Worm (Caenorhabditis elegans) whole organism, mixed stage, embryonic: ENCODE results near the gene igcm-2.

Experiments
- M03D4.4 ChIP-seq: sonication (generic microtip); optimal IDR thresholded peaks from 2 replicates; lab custom pipeline; 2017; ENCODE audit warnings: mild to moderate bottlenecking, missing genetic modification characterization, missing compliant biosample characterization
- bed-3 ChIP-seq: fragments of 200-800 bp; sonication (Bioruptor generic); optimal IDR thresholded peaks from 3 replicates; lab custom pipeline; 2018; ENCODE audit warnings: mild to moderate bottlenecking, missing genetic modification characterization, moderate library complexity, missing compliant biosample characterization
- blmp-1 ChIP-seq: fragments of 150-350 bp; optimal IDR thresholded peaks from 2 replicates; lab custom pipeline; 2014; ENCODE audit warnings: missing biosample characterization, missing genetic modification characterization
- ceh-39 ChIP-seq: fragments of 150-350 bp; optimal IDR thresholded peaks from 2 replicates; lab custom pipeline; 2014; ENCODE audit warnings: missing biosample characterization, missing genetic modification characterization
- ceh-83 ChIP-seq: fragments of 200-800 bp; sonication (Bioruptor generic); optimal IDR thresholded peaks from 2 replicates; lab custom pipeline; 2018; ENCODE audit warnings: mild to moderate bottlenecking, missing genetic modification characterization, missing compliant biosample characterization
- ces-1 ChIP-seq: fragments of 150-350 bp; optimal IDR thresholded peaks from 2 replicates; lab custom pipeline; 2014; ENCODE audit warnings: missing biosample characterization, missing genetic modification reagents, missing genetic modification characterization
- cnd-1 ChIP-seq: fragments of 200-800 bp; sonication (Bioruptor generic); optimal IDR thresholded peaks from 2 replicates; lab custom pipeline; 2018; ENCODE audit warnings: mild to moderate bottlenecking, missing genetic modification characterization, missing compliant biosample characterization
- drap-1 ChIP-seq: fragments of 200-800 bp; sonication (Bioruptor generic); optimal IDR thresholded peaks from 3 replicates; lab custom pipeline; 2018; ENCODE audit warnings: mild to moderate bottlenecking, missing genetic modification characterization, missing compliant biosample characterization
- elt-1 ChIP-seq: sonication (generic microtip); optimal IDR thresholded peaks from 2 replicates; lab custom pipeline; 2017; ENCODE audit warnings: missing genetic modification characterization, mild to moderate bottlenecking, missing compliant biosample characterization, antibody characterized with exemption, moderate library complexity, borderline replicate concordance; ENCODE audit not compliant: insufficient read depth
- elt-3 ChIP-seq: fragments of 150-350 bp; optimal IDR thresholded peaks from 2 replicates; lab custom pipeline; 2014; ENCODE audit warnings: missing biosample characterization, missing genetic modification characterization
- ham-2 ChIP-seq: fragments of 200-800 bp; sonication (Bioruptor generic); optimal IDR thresholded peaks from 2 replicates; lab custom pipeline; 2018; ENCODE audit warnings: mild to moderate bottlenecking, missing genetic modification characterization, missing compliant biosample characterization
- hlh-1 ChIP-seq: fragments of 150-350 bp; optimal IDR thresholded peaks from 2 replicates; lab custom pipeline; 2014; ENCODE audit warnings: missing biosample characterization, missing genetic modification reagents, missing genetic modification characterization
- lin-13 ChIP-seq: fragments of 150-350 bp; optimal IDR thresholded peaks from 2 replicates; lab custom pipeline; 2014; ENCODE audit warnings: missing biosample characterization, missing genetic modification characterization
- lin-32 ChIP-seq: fragments of 200-800 bp; sonication (Bioruptor generic); optimal IDR thresholded peaks from 2 replicates; lab custom pipeline; 2018; ENCODE audit warnings: mild to moderate bottlenecking, missing genetic modification characterization, missing compliant biosample characterization
- lsy-2 ChIP-seq: fragments of 150-350 bp; optimal IDR thresholded peaks from 2 replicates; lab custom pipeline; 2014; ENCODE audit warnings: missing biosample characterization, missing genetic modification characterization
- mab-5 ChIP-seq: fragments of 150-350 bp; optimal IDR thresholded peaks from 2 replicates; lab custom pipeline; 2014; ENCODE audit warnings: missing biosample characterization, missing genetic modification characterization
- mep-1 ChIP-seq: fragments of 150-350 bp; optimal IDR thresholded peaks from 2 replicates; lab custom pipeline; 2017; ENCODE audit warnings: missing biosample characterization, missing genetic modification reagents, missing genetic modification characterization, inconsistent platforms
- mls-2 ChIP-seq: sonication (generic microtip); optimal IDR thresholded peaks from 2 replicates; lab custom pipeline; 2016; ENCODE audit warnings: mild to moderate bottlenecking, missing genetic modification characterization, moderate library complexity, missing compliant biosample characterization
- nhr-12 ChIP-seq: fragments of 150-350 bp; optimal IDR thresholded peaks from 2 replicates; lab custom pipeline; 2014; ENCODE audit warnings: missing biosample characterization, missing genetic modification characterization
- nhr-2 ChIP-seq: fragments of 150-350 bp; optimal IDR thresholded peaks from 2 replicates; lab custom pipeline; 2014; ENCODE audit warnings: missing biosample characterization, missing genetic modification characterization
- nhr-237 ChIP-seq: fragments of 150-350 bp; optimal IDR thresholded peaks from 2 replicates; lab custom pipeline; 2014; ENCODE audit warnings: missing biosample characterization, missing genetic modification characterization
- nhr-28 ChIP-seq: fragments of 150-350 bp; optimal IDR thresholded peaks from 2 replicates; lab custom pipeline; 2014; ENCODE audit warnings: missing biosample characterization, missing genetic modification characterization
- nhr-76 ChIP-seq: sonication (generic microtip); optimal IDR thresholded peaks from 2 replicates; lab custom pipeline; 2017; ENCODE audit warnings: missing biosample characterization, missing genetic modification characterization
- sem-2 ChIP-seq: fragments of 200-800 bp; sonication (Bioruptor generic); optimal IDR thresholded peaks from 2 replicates; lab custom pipeline; 2018; ENCODE audit warnings: mild to moderate bottlenecking, missing genetic modification characterization, missing compliant biosample characterization
- snpc-4 ChIP-seq: fragments of 150-350 bp; optimal IDR thresholded peaks from 2 replicates; lab custom pipeline; 2014; ENCODE audit warnings: missing biosample characterization, missing genetic modification characterization
- sptf-1 ChIP-seq: sonication (generic microtip); optimal IDR thresholded peaks from 2 replicates; lab custom pipeline; 2017; ENCODE audit warnings: mild to moderate bottlenecking, missing genetic modification characterization, moderate library complexity, missing compliant biosample characterization
- tbx-8 ChIP-seq: fragments of 200-800 bp; sonication (Bioruptor generic); optimal IDR thresholded peaks from 2 replicates; lab custom pipeline; 2018; ENCODE audit warnings: mild to moderate bottlenecking, missing genetic modification characterization, moderate library complexity, missing compliant biosample characterization
- unc-120 ChIP-seq: sonication (generic microtip); optimal IDR thresholded peaks from 2 replicates; lab custom pipeline; 2017; ENCODE audit warnings: missing genetic modification characterization, missing compliant biosample characterization; ENCODE audit not compliant: poor library complexity, severe bottlenecking
- unc-39 ChIP-seq: fragments of 150-350 bp; optimal IDR thresholded peaks from 2 replicates; lab custom pipeline; 2014; ENCODE audit warnings: missing biosample characterization, missing genetic modification characterization
- unc-62 ChIP-seq: fragments of 150-350 bp; optimal IDR thresholded peaks from 2 replicates; lab custom pipeline; 2014; ENCODE audit warnings: missing biosample characterization, missing genetic modification reagents, missing genetic modification characterization
- zip-8 ChIP-seq: fragments of 150-350 bp; optimal IDR thresholded peaks from 2 replicates; lab custom pipeline; 2014; ENCODE audit warnings: missing biosample characterization, missing genetic modification characterization
- ztf-11 ChIP-seq: fragments of 150-350 bp; optimal IDR thresholded peaks from 2 replicates; lab custom pipeline; 2014; ENCODE audit warnings: missing biosample characterization, missing genetic modification characterization

The igcm-2 gene

ce11 chrX:6433688-6434087, 42.3 kb upstream of the igcm-2 start, which contains the start of gene K10C2.2:
TSS of gene K10C2.2 (minus strand) at chrX:6433788.
- TF ChIP-seq ham-2, result no peak
- TF ChIP-seq blmp-1 (tag; lab: Kevin White, UChicago), result no peak
- TF ChIP-seq lin-13, result no peak
- TF ChIP-seq sptf-1 (tag; lab: Kevin White, UChicago), result no peak
- no peak for TF ChIP-seq ces-1 (GFP tag; lab: Kevin White, UChicago)

ce11 chrX:6430510-6430909, 39.1 kb upstream of the igcm-2 start, which contains the start of gene ctsa-2:
TSS of gene ctsa-2 (minus strand) at chrX:6430610.
- TF ChIP-seq blmp-1 (tag; lab: Kevin White, UChicago), result no peak
- TF ChIP-seq sptf-1 (tag; lab: Kevin White, UChicago), result no peak
- TF ChIP-seq lin-13, result no peak
- TF ChIP-seq nhr-2 (tag; lab: Kevin White, UChicago), result no peak
- TF ChIP-seq unc-39, result no peak
- no peak for TF ChIP-seq ham-2
- TF ChIP-seq snpc-4 (tag; lab: Kevin White, UChicago), result no peak
- TF ChIP-seq tbx-8, result no peak
- TF ChIP-seq drap-1 (GFP tag; lab: Kevin White, UChicago), result no peak
- no peak for TF ChIP-seq nhr-237
- TF ChIP-seq elt-3 (tag; lab: Kevin White, UChicago), result no peak
- TF ChIP-seq sem-2 (GFP tag; lab: Kevin White, UChicago), result no peak
- no peak for TF ChIP-seq ceh-39 (tag; lab: Kevin White, UChicago)
- TF ChIP-seq ztf-11 (tag; lab: Kevin White, UChicago), result no peak
- TF ChIP-seq elt-1 (tag; lab: Kevin White, UChicago), result no peak
- no peak for TF ChIP-seq bed-3
- TF ChIP-seq zip-8 (tag; lab: Kevin White, UChicago), result no peak

ce11 chrX:6429552-6429951, 38.2 kb upstream of the igcm-2 start:
- no peak for TF ChIP-seq ces-1 (GFP tag; lab: Kevin White, UChicago)
- TF ChIP-seq lsy-2 (tag; lab: Kevin White, UChicago), result no peak
- TF ChIP-seq tbx-8, result no peak
- no peak for TF ChIP-seq nhr-12 (tag; lab: Kevin White, UChicago)
- no peak for TF ChIP-seq nhr-76
- no peak for TF ChIP-seq mab-5
- no peak for TF ChIP-seq sem-2 (GFP tag; lab: Kevin White, UChicago)
- no peak for TF ChIP-seq snpc-4 (tag; lab: Kevin White, UChicago)
- TF ChIP-seq sptf-1 (tag; lab: Kevin White, UChicago), result no peak
- no peak for TF ChIP-seq cnd-1 (tag; lab: Kevin White, UChicago)
- no peak for TF ChIP-seq hlh-1 (tag; lab: Kevin White, UChicago)
- no peak for TF ChIP-seq unc-62
- TF ChIP-seq ceh-83 (GFP tag; lab: Kevin White, UChicago), result no peak
- TF ChIP-seq bed-3, result no peak

ce11 chrX:6427147-6427546, 35.8 kb upstream of the igcm-2 start:
- TF ChIP-seq nhr-12 (tag; lab: Kevin White, UChicago), result no peak
- TF ChIP-seq ceh-83 (GFP tag; lab: Kevin White, UChicago), result no peak
- TF ChIP-seq unc-120 (tag; lab: Kevin White, UChicago), result no peak
- TF ChIP-seq hlh-1 (tag; lab: Kevin White, UChicago), result no peak
- TF ChIP-seq ztf-11 (tag; lab: Kevin White, UChicago), result no peak
- no peak for TF ChIP-seq sptf-1 (tag; lab: Kevin White, UChicago)
- no peak for TF ChIP-seq nhr-28 (tag; lab: Kevin White, UChicago)
- TF ChIP-seq nhr-76, result no peak
- TF ChIP-seq sem-2 (GFP tag; lab: Kevin White, UChicago), result no peak
- TF ChIP-seq mab-5, result no peak
- TF ChIP-seq M03D4.4 (tag; lab: Kevin White, UChicago), result no peak
- no peak for TF ChIP-seq nhr-2 (tag; lab: Kevin White, UChicago)
- TF ChIP-seq snpc-4 (tag; lab: Kevin White, UChicago), result no peak
- TF ChIP-seq nhr-237, result no peak
- no peak for TF ChIP-seq ces-1 (GFP tag; lab: Kevin White, UChicago)
- TF ChIP-seq mls-2, result no peak
- no peak for TF ChIP-seq lin-32 (GFP tag; lab: Kevin White, UChicago)
- no peak for TF ChIP-seq elt-1 (tag; lab: Kevin White, UChicago)
- TF ChIP-seq ceh-39 (tag; lab: Kevin White, UChicago), result no peak
- no peak for TF ChIP-seq drap-1 (GFP tag; lab: Kevin White, UChicago)

- TF ChIP-seq lin-13, result no peak
- TF ChIP-seq snpc-4 (tag; lab: Kevin White, UChicago), result no peak
- TF ChIP-seq unc-120 (tag; lab: Kevin White, UChicago), result no peak
- no peak for TF ChIP-seq drap-1 (GFP tag; lab: Kevin White, UChicago)
- TF ChIP-seq lsy-2 (tag; lab: Kevin White, UChicago), result no peak
- TF ChIP-seq nhr-2 (tag; lab: Kevin White, UChicago), result no peak
- TF ChIP-seq blmp-1 (tag; lab: Kevin White, UChicago), result no peak
- TF ChIP-seq mab-5, result no peak
- no peak for TF ChIP-seq ceh-83 (GFP tag; lab: Kevin White, UChicago)
- no peak for TF ChIP-seq hlh-1 (tag; lab: Kevin White, UChicago)
- TF ChIP-seq ham-2, result no peak
- TF ChIP-seq lin-32 (GFP tag; lab: Kevin White, UChicago), result no peak
- no peak for TF ChIP-seq unc-62
- TF ChIP-seq nhr-12 (tag; lab: Kevin White, UChicago), result no peak
- no peak for TF ChIP-seq tbx-8
- no peak for TF ChIP-seq ces-1 (GFP tag; lab: Kevin White, UChicago)
- no peak for TF ChIP-seq ztf-11 (tag; lab: Kevin White, UChicago)
- no peak for TF ChIP-seq unc-39
- TF ChIP-seq ceh-39 (tag; lab: Kevin White, UChicago), result no peak
- TF ChIP-seq mep-1 (tag; lab: Kevin White, UChicago), result no peak
Measured at ce11 chrX:6420681-6421080, 29.3 kb upstream of the igcm-2 start, which contains the start of gene K10C2.12. TSS of gene K10C2.12 (minus strand) at chrX:6420781.
